Fruit fly (Drosophila melanogaster): ENCODE measurements around the gene SkpE.

Gene SkpE

DNA sequence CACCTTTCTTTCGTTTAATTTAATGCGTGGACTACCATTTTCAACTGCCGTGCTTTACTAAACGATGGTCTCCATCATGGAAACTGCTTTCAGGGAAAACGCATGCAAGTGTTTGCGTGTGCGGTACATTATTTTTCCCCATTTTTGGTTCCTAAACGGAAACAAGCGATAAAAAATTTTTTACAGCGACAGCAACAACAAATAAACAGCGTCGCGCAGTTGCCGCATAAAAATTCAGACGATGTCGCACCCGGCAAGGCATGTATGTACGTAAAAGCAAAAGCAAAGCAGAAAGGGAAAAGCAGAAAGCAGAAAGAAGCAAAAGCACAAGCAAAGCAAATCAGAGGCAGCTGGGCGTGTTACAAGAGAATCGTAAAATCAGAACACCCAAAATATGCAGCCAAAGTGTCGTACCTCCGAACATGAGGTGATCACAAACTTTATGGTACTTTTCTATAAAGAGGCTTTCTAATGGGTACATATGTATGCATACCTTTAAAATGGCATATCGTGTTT is 21.7 kb upstream of the SkpE start:
- TF ChIP-seq CG17806 (tag; optimal IDR thresholded peaks at IDR 0.05) (no peak), CG8301 (tag; optimal IDR thresholded peaks at IDR 0.05) (no peak), CG15710 (tag; optimal IDR thresholded peaks at IDR 0.05) (no peak), Pif1A (GFP tag; optimal IDR thresholded peaks at IDR 0.05) (no peak), EcR (GFP tag; optimal IDR thresholded peaks at IDR 0.05) (no peak), Pif1B (GFP tag; optimal IDR thresholded peaks at IDR 0.05) (no peak), rn (GFP tag; IDR thresholded peaks at IDR 0.05) (no peak), CG8159 (tag; optimal IDR thresholded peaks at IDR 0.05) (no peak), fd96Ca (GFP tag; IDR thresholded peaks at IDR 0.05) (no peak), CG10348 (GFP tag; IDR thresholded peaks at IDR 0.05) (no peak), gl (tag; optimal IDR thresholded peaks at IDR 0.05) (no peak), D1 (tag; optimal IDR thresholded peaks at IDR 0.05) (no peak), CG4496 (GFP tag; IDR thresholded peaks at IDR 0.05) (no peak), CG12605 (GFP tag; IDR thresholded peaks at IDR 0.05) (no peak), CG9948 (tag; optimal IDR thresholded peaks at IDR 0.05) (no peak), Ets98B (GFP tag; IDR thresholded peaks at IDR 0.05) (no peak), CG13204 (GFP tag; optimal IDR thresholded peaks at IDR 0.05) (no peak), CG34367 (tag; optimal IDR thresholded peaks at IDR 0.05) (no peak), Snoo (tag; optimal IDR thresholded peaks at IDR 0.05) (no peak), CG32121 (GFP tag; IDR thresholded peaks at IDR 0.05) (no peak)

DNA sequence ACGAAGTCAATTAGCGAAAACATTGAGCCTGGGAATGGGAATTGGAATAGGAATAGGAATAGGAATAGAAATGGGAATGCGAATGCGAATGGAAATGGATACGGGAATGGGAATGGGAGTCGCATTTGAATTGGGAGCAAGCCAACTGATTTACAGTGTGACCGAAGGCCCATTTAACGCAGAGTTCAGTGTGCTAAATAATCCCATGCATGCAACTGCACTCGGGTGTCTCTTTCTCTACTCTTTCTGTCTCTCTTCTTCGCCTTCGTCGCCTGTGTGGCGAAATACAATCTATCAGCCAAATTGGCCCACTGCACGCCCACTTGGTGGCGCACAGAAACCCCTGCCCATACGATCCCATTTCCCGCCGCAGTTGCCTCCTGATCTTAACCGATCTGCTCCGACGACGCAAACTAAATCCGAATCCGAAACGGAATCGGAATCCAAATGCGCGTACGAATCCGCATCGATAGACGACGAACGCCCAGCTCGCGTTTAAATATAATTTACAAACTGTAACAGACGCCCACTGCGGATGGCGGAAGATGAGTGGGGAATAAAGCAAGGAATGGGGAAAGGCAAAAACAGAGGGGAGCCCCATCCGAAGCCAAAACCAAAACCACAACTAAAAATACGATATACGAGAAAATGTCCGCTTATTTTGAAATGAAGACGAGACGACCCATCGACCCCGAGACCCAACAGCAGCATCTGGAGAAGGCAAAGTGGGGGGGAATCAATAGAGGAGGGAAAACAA is 20.3 kb upstream of the SkpE start:
- TF ChIP-seq CG14655 (GFP tag; optimal IDR thresholded peaks at IDR 0.05) (no peak), CG34367 (tag; optimal IDR thresholded peaks at IDR 0.05) (no peak), CG9948 (tag; optimal IDR thresholded peaks at IDR 0.05) (no peak), Snoo (tag; optimal IDR thresholded peaks at IDR 0.05) (no peak), CG32121 (GFP tag; IDR thresholded peaks at IDR 0.05) (no peak), CG10348 (GFP tag; IDR thresholded peaks at IDR 0.05) (no peak), CG13204 (GFP tag; optimal IDR thresholded peaks at IDR 0.05) (no peak), Pif1B (GFP tag; optimal IDR thresholded peaks at IDR 0.05) (no peak), CG8159 (tag; optimal IDR thresholded peaks at IDR 0.05) (no peak), EcR (GFP tag; optimal IDR thresholded peaks at IDR 0.05) (no peak), CG15710 (tag; optimal IDR thresholded peaks at IDR 0.05) (no peak), gl (tag; optimal IDR thresholded peaks at IDR 0.05) (no peak), fd96Ca (GFP tag; IDR thresholded peaks at IDR 0.05) (no peak), CG12605 (GFP tag; IDR thresholded peaks at IDR 0.05) (no peak), CG17806 (tag; optimal IDR thresholded peaks at IDR 0.05) (no peak), CG8301 (tag; optimal IDR thresholded peaks at IDR 0.05) (no peak), CG4496 (GFP tag; IDR thresholded peaks at IDR 0.05) (no peak)

dm6 chrX:19842397-19843261 is 18.7 kb upstream of the SkpE start:
- TF ChIP-seq CG15710 (tag; optimal IDR thresholded peaks at IDR 0.05), result peak; percentile 60
- TF ChIP-seq CG8159 (tag; optimal IDR thresholded peaks at IDR 0.05), result peak; percentile 73
- no peak for TF ChIP-seq CG10348 (GFP tag; IDR thresholded peaks at IDR 0.05)
- peak; percentile 55 for TF ChIP-seq CG17806 (tag; optimal IDR thresholded peaks at IDR 0.05)
- no peak for TF ChIP-seq fd96Ca (GFP tag; IDR thresholded peaks at IDR 0.05)
- no peak for TF ChIP-seq CG12605 (GFP tag; IDR thresholded peaks at IDR 0.05)
- TF ChIP-seq CG9948 (tag; optimal IDR thresholded peaks at IDR 0.05), result peak; percentile 53
- peak; percentile 11 for TF ChIP-seq Snoo (tag; optimal IDR thresholded peaks at IDR 0.05)
- TF ChIP-seq CG14655 (GFP tag; optimal IDR thresholded peaks at IDR 0.05), result peak; percentile 26
- no peak for TF ChIP-seq D1 (tag; optimal IDR thresholded peaks at IDR 0.05)
- no peak for TF ChIP-seq gl (tag; optimal IDR thresholded peaks at IDR 0.05)
- peak; percentile 20 for TF ChIP-seq Pif1B (GFP tag; optimal IDR thresholded peaks at IDR 0.05)
- TF ChIP-seq Pif1A (GFP tag; optimal IDR thresholded peaks at IDR 0.05), result peak; percentile 49
- peak; percentile 28 for TF ChIP-seq CG34367 (tag; optimal IDR thresholded peaks at IDR 0.05)
- no peak for TF ChIP-seq CG8301 (tag; optimal IDR thresholded peaks at IDR 0.05)
- peak; percentile 22 for TF ChIP-seq CG13204 (GFP tag; optimal IDR thresholded peaks at IDR 0.05)
- TF ChIP-seq CG32121 (GFP tag; IDR thresholded peaks at IDR 0.05), result no peak
- no peak for TF ChIP-seq Ets98B (GFP tag; IDR thresholded peaks at IDR 0.05)
- no peak for TF ChIP-seq CG4496 (GFP tag; IDR thresholded peaks at IDR 0.05)
- no peak for TF ChIP-seq rn (GFP tag; IDR thresholded peaks at IDR 0.05)
- peak; percentile 46 for TF ChIP-seq EcR (GFP tag; optimal IDR thresholded peaks at IDR 0.05)

DNA sequence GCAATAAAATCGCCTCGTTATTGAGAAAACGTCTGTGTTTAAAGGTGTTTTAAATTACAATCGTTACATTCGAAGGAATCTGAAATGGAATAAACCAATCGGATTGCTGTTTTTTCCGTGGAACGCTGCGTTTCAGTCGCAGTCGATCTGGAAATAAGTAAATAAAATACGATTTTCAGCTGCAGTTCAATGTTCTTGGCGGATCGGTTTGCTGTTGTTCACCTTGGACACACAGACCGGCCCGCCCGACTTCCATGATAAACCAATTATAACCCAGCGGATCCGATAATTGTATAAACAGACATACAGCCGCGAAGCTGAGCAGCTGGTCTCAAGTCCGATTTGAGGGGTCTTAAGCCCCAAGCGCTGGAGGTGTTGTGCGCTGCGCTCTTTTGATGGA is 16.5 kb upstream of the SkpE start:
- TF ChIP-seq rn (GFP tag; IDR thresholded peaks at IDR 0.05), result no peak
- peak; percentile 71 for TF ChIP-seq EcR (GFP tag; optimal IDR thresholded peaks at IDR 0.05)

DNA sequence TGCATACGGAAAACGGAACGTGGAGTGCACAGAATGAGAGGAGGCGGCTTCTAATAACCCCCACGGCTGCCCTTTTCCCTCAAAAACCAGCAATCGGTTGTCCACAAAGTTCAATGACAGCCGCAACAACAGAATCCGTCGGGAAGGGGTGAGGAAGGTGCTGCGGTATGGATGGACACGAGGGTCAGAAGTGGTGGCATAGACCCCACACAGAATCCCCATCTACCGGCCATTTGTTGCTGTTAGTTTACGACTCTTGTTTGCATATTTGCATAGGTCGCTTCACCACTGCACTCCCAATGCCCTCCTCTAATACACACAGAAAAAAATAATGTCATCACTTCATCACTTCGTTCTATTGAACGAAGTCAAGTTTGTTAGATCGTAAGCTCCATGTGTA is 15.2 kb upstream of the SkpE start:
- no peak for TF ChIP-seq CG9948 (tag; optimal IDR thresholded peaks at IDR 0.05)
- no peak for TF ChIP-seq CG17806 (tag; optimal IDR thresholded peaks at IDR 0.05)
- TF ChIP-seq Pif1B (GFP tag; optimal IDR thresholded peaks at IDR 0.05), result no peak
- TF ChIP-seq CG8301 (tag; optimal IDR thresholded peaks at IDR 0.05), result no peak
- TF ChIP-seq EcR (GFP tag; optimal IDR thresholded peaks at IDR 0.05), result no peak
- TF ChIP-seq CG13204 (GFP tag; optimal IDR thresholded peaks at IDR 0.05), result no peak
- TF ChIP-seq CG4496 (GFP tag; IDR thresholded peaks at IDR 0.05), result no peak
- no peak for TF ChIP-seq rn (GFP tag; IDR thresholded peaks at IDR 0.05)
- no peak for TF ChIP-seq CG8159 (tag; optimal IDR thresholded peaks at IDR 0.05)
- no peak for TF ChIP-seq CG14655 (GFP tag; optimal IDR thresholded peaks at IDR 0.05)
- TF ChIP-seq CG15710 (tag; optimal IDR thresholded peaks at IDR 0.05), result no peak
- TF ChIP-seq CG32121 (GFP tag; IDR thresholded peaks at IDR 0.05), result no peak
- no peak for TF ChIP-seq CG10348 (GFP tag; IDR thresholded peaks at IDR 0.05)
- no peak for TF ChIP-seq CG12605 (GFP tag; IDR thresholded peaks at IDR 0.05)
- TF ChIP-seq Ets98B (GFP tag; IDR thresholded peaks at IDR 0.05), result no peak
- no peak for TF ChIP-seq D1 (tag; optimal IDR thresholded peaks at IDR 0.05)
- no peak for TF ChIP-seq Snoo (tag; optimal IDR thresholded peaks at IDR 0.05)
- no peak for TF ChIP-seq fd96Ca (GFP tag; IDR thresholded peaks at IDR 0.05)
- no peak for TF ChIP-seq Pif1A (GFP tag; optimal IDR thresholded peaks at IDR 0.05)
